Worm (Caenorhabditis elegans): Measurements from ENCODE around the gene F25E5.16.

The F25E5.16 gene

ce11 chrV:7414909-7415308 is 23.2 kb upstream of the F25E5.16 start, which contains the start of gene F18E3.12:
TSS of gene F18E3.12 (plus strand) at chrV:7414985.
- TF ChIP-seq akir-1 (GFP tag; optimal IDR thresholded peaks at IDR 0.05) (no peak), ama-1 (optimal IDR thresholded peaks at IDR 0.05) (peak; percentile 94), ama-1 (GFP tag; optimal IDR thresholded peaks at IDR 0.05) (no peak), die-1 (tag; optimal IDR thresholded peaks at IDR 0.05) (no peak)

- TF ChIP-seq lin-40 (tag; optimal IDR thresholded peaks at IDR 0.05) (peak; percentile 35), ama-1 (optimal IDR thresholded peaks at IDR 0.05) (peak; percentile 96), ama-1 (GFP tag; optimal IDR thresholded peaks at IDR 0.05) (no peak), Y56A3A.18 (GFP tag; IDR thresholded peaks at IDR 0.05) (no peak), ZK185.1 (tag; optimal IDR thresholded peaks at IDR 0.05; ENCODE audit: poor library complexity, severe bottlenecking) (peak; percentile 43), ztf-26 (tag; optimal IDR thresholded peaks at IDR 0.05) (peak; percentile 79), K11D2.4 (GFP tag; IDR thresholded peaks at IDR 0.05) (0 out of 2 replicates have a peak, but pooled peaks have one; percentile 13), unc-62 (GFP tag; optimal IDR thresholded peaks at IDR 0.05) (no peak), F49E8.2 (tag; optimal IDR thresholded peaks at IDR 0.05; ENCODE audit: insufficient read depth) (no peak), let-526 (GFP tag; IDR thresholded peaks at IDR 0.05) (no peak), Y53G8AR.9 (GFP tag; conservative IDR thresholded peaks at IDR 0.05) (0 out of 2 replicates have a peak, but pooled peaks have one; percentile 33), gei-17 (GFP tag; optimal IDR thresholded peaks at IDR 0.05) (no peak), lin-26 (GFP tag; IDR thresholded peaks at IDR 0.05) (0 out of 2 replicates have a peak, but pooled peaks have one; percentile 27), chd-7 (tag; optimal IDR thresholded peaks at IDR 0.05) (peak; percentile 7), F39B2.1 (GFP tag; IDR thresholded peaks at IDR 0.05) (no peak), somi-1 (GFP tag; optimal IDR thresholded peaks at IDR 0.05) (peak; percentile 76), F22D6.2 (tag; optimal IDR thresholded peaks at IDR 0.05) (peak; percentile 21), atf-7 (tag; optimal IDR thresholded peaks at IDR 0.05) (peak; percentile 69), mes-4 (tag; optimal IDR thresholded peaks at IDR 0.05) (no peak), C06A6.2 (GFP tag; conservative IDR thresholded peaks at IDR 0.05) (peak; percentile 34; the same call in 1 of the 2 replicates), nfyb-1 (GFP tag; IDR thresholded peaks at IDR 0.05) (peak; percentile 74)
Measured at ce11 chrV:7415780-7416428, 22.2 kb upstream of the F25E5.16 start, which contains the start of gene F18E3.13. TSS of gene F18E3.13 (plus strand) at chrV:7416164.

ce11 chrV:7416569-7416968 is 21.5 kb upstream of the F25E5.16 start:
- TF ChIP-seq nhr-90 (tag; optimal IDR thresholded peaks at IDR 0.05): no peak
- TF ChIP-seq nhr-80 (tag; optimal IDR thresholded peaks at IDR 0.05): no peak
- no peak for TF ChIP-seq ceh-79 (tag; optimal IDR thresholded peaks at IDR 0.05)
- no peak for TF ChIP-seq akir-1 (GFP tag; optimal IDR thresholded peaks at IDR 0.05)
- no peak for TF ChIP-seq ztf-25 (GFP tag; IDR thresholded peaks at IDR 0.05)
- TF ChIP-seq mel-28 (tag; optimal IDR thresholded peaks at IDR 0.05; ENCODE audit: borderline replicate concordance): no peak

- no peak for TF ChIP-seq tlf-1 (GFP tag; optimal IDR thresholded peaks at IDR 0.05)
- TF ChIP-seq dpff-1 (tag; optimal IDR thresholded peaks at IDR 0.05): no peak
- TF ChIP-seq F37B4.10 (GFP tag; IDR thresholded peaks at IDR 0.05): no peak
Measured at ce11 chrV:7417018-7417716, 20.9 kb upstream of the F25E5.16 start, which contains the start of gene srw-67. TSS of gene srw-67 (plus strand) at chrV:7417660.

- no peak for TF ChIP-seq Y67H2A.10 (GFP tag; conservative IDR thresholded peaks at IDR 0.05)
- TF ChIP-seq F55B11.4 (tag; optimal IDR thresholded peaks at IDR 0.05; ENCODE audit: borderline replicate concordance, insufficient read depth): no peak
- TF ChIP-seq mes-4 (tag; optimal IDR thresholded peaks at IDR 0.05): no peak
- no peak for TF ChIP-seq hmg-20 (GFP tag; IDR thresholded peaks at IDR 0.05)
- TF ChIP-seq K11D2.4 (GFP tag; IDR thresholded peaks at IDR 0.05): no peak
- TF ChIP-seq dpff-1 (tag; optimal IDR thresholded peaks at IDR 0.05): no peak
- no peak for TF ChIP-seq ztf-25 (GFP tag; IDR thresholded peaks at IDR 0.05)
- no peak for TF ChIP-seq ztf-6 (GFP tag; IDR thresholded peaks at IDR 0.05)
- TF ChIP-seq hsf-1 (GFP tag; IDR thresholded peaks at IDR 0.05): no peak
- TF ChIP-seq snpc-4 (GFP tag; optimal IDR thresholded peaks at IDR 0.05): no peak
- no peak for TF ChIP-seq snpc-4 (tag; optimal IDR thresholded peaks at IDR 0.05)
- no peak for TF ChIP-seq athp-1 (tag; optimal IDR thresholded peaks at IDR 0.05)
- TF ChIP-seq ztf-22 (GFP tag; optimal IDR thresholded peaks at IDR 0.05): no peak
- TF ChIP-seq lin-40 (tag; optimal IDR thresholded peaks at IDR 0.05): no peak
- no peak for TF ChIP-seq fkh-3 (tag; optimal IDR thresholded peaks at IDR 0.05)
Measured at ce11 chrV:7420162-7420561, 17.9 kb upstream of the F25E5.16 start, which contains the start of gene srxa-4. TSS of gene srxa-4 (plus strand) at chrV:7420462.
